Fruit fly (Drosophila melanogaster) Kc167 (cell line): ENCODE results near the gene CG15628.

ENCODE experiments used
- h ChIP-seq: fragments of >200 bp; optimal IDR thresholded peaks from 3 replicates; lab custom pipeline; 2018; ENCODE audit warnings: missing external identifiers
- psq ChIP-seq: fragments of >200 bp; optimal IDR thresholded peaks from 2 replicates; lab custom pipeline; 2017; ENCODE audit warnings: missing external identifiers
- ttk ChIP-seq: sonication (Bioruptor generic); optimal IDR thresholded peaks from 2 replicates; lab custom pipeline; 2017; ENCODE audit warnings: missing external identifiers

DNA sequence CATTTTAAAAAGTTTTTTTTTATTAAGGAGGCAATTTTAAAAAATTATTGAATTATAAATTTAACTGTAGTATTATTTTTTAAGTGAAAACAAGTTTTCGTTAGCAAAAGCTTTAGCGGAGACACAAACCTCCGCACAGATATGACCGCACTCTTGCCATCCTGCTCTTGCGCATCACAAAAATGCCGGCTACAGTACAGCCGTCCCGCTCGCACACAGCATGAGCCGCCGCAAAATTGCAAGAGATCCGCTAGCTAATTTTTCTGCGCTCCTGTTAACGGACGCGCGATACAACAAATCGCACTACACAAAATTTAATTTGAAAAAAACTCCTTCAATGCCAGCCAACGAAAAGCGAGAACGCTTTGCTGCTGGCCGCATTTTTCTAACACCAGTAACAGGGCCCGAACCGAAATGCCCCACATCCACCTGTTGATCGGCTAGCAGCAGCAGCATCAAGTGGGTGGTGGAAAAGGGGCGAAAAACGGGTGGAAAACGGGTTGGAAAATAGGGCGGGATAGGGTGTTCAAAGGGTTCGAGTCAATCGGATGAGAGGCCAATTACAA is 11.4 kb upstream of the CG15628 start:
- no peak for TF ChIP-seq ttk (lab: Kevin White, UChicago)
- no peak for TF ChIP-seq h
- no peak for TF ChIP-seq psq (lab: Kevin White, UChicago)
